Fruit fly (Drosophila melanogaster) whole organism, prepupa: ENCODE results near the gene Keap1.
A peak's percentile ranks its signal among the peaks of the same experiment; 100 is the strongest.

ENCODE experiments used
- Blimp-1 ChIP-seq: fragments of 200-800 bp; sonication (Bioruptor generic); optimal IDR thresholded peaks from 3 replicates; lab custom pipeline; 2017; ENCODE audit warnings: missing biosample characterization, missing genetic modification characterization, mild to moderate bottlenecking, moderate library complexity, missing genetic modification reagents
- CG10631 ChIP-seq: fragments of 200-800 bp; sonication (Bioruptor generic); optimal IDR thresholded peaks from 2 replicates; lab custom pipeline; 2016; ENCODE audit warnings: missing biosample characterization, missing genetic modification characterization
- CG10669 ChIP-seq: fragments of 200-800 bp; sonication (Bioruptor generic); optimal IDR thresholded peaks from 3 replicates; lab custom pipeline; 2018; ENCODE audit warnings: missing biosample characterization, mild to moderate bottlenecking, missing genetic modification characterization, moderate library complexity
- CG15336 ChIP-seq: fragments of 200-800 bp; sonication (Bioruptor generic); IDR thresholded peaks from 2 replicates; pipeline ENCODE4 v1.3.6; 2022; ENCODE audit warnings: missing biosample characterization, missing genetic modification characterization
- CG1621 ChIP-seq: fragments of 200-800 bp; sonication (Bioruptor generic); optimal IDR thresholded peaks from 3 replicates; lab custom pipeline; 2018; ENCODE audit warnings: missing biosample characterization, mild to moderate bottlenecking, missing genetic modification characterization
- CG16779 ChIP-seq: fragments of 200-800 bp; sonication (Bioruptor generic); optimal IDR thresholded peaks from 3 replicates; lab custom pipeline; 2017; ENCODE audit warnings: missing biosample characterization, mild to moderate bottlenecking, missing genetic modification characterization
- CG3032 ChIP-seq: fragments of 200-800 bp; optimal IDR thresholded peaks from 2 replicates; lab custom pipeline; 2019; ENCODE audit warnings: missing biosample characterization, mild to moderate bottlenecking, missing genetic modification characterization, moderate library complexity
- CG34406 ChIP-seq: fragments of 200-800 bp; sonication (Bioruptor generic); optimal IDR thresholded peaks from 3 replicates; lab custom pipeline; 2016; ENCODE audit warnings: missing biosample characterization, missing genetic modification characterization
- CG6163 ChIP-seq: fragments of 200-800 bp; sonication (Bioruptor generic); IDR thresholded peaks from 3 replicates; pipeline ENCODE4 v1.3.6; 2022; ENCODE audit warnings: missing biosample characterization, missing genetic modification characterization
- CG6854 ChIP-seq: fragments of 200-800 bp; sonication (Bioruptor generic); optimal IDR thresholded peaks from 2 replicates; lab custom pipeline; 2017; ENCODE audit warnings: missing biosample characterization, mild to moderate bottlenecking, missing genetic modification characterization
- CG7368 ChIP-seq: fragments of 200-800 bp; sonication (Bioruptor generic); optimal IDR thresholded peaks from 3 replicates; lab custom pipeline; 2016; ENCODE audit warnings: missing biosample characterization, missing genetic modification characterization
- CG8632 ChIP-seq: fragments of 200-800 bp; sonication (Bioruptor generic); optimal IDR thresholded peaks from 3 replicates; lab custom pipeline; 2016; ENCODE audit warnings: missing biosample characterization, missing genetic modification characterization
- CG9139 ChIP-seq: fragments of 200-800 bp; sonication (Bioruptor generic); optimal IDR thresholded peaks from 3 replicates; lab custom pipeline; 2017; ENCODE audit warnings: missing biosample characterization, mild to moderate bottlenecking, missing genetic modification characterization
- Eip75B ChIP-seq: fragments of 200-800 bp; sonication (Bioruptor generic); optimal IDR thresholded peaks from 3 replicates; lab custom pipeline; 2016; ENCODE audit warnings: missing biosample characterization, missing genetic modification characterization
- Eip93F ChIP-seq: fragments of 200-800 bp; sonication (Bioruptor generic); optimal IDR thresholded peaks from 2 replicates; lab custom pipeline; 2016; ENCODE audit warnings: missing biosample characterization, mild to moderate bottlenecking, missing genetic modification characterization
- Ets96B ChIP-seq: fragments of 200-800 bp; optimal IDR thresholded peaks from 2 replicates; lab custom pipeline; 2019; ENCODE audit warnings: missing biosample characterization, mild to moderate bottlenecking, missing genetic modification characterization, moderate library complexity
- Gug ChIP-seq: fragments of 200-800 bp; sonication (Bioruptor generic); IDR thresholded peaks from 2 replicates; pipeline ENCODE4 v1.3.6; 2022; ENCODE audit warnings: missing biosample characterization, missing genetic modification characterization
- Hr38 ChIP-seq: sonication (Bioruptor generic); optimal IDR thresholded peaks from 2 replicates; lab custom pipeline; 2016; ENCODE audit warnings: missing biosample characterization, missing genetic modification characterization
- Hr4 ChIP-seq: fragments of 200-800 bp; sonication (Bioruptor generic); optimal IDR thresholded peaks from 3 replicates; lab custom pipeline; 2016; ENCODE audit warnings: missing biosample characterization, missing genetic modification characterization
- Lpt ChIP-seq: fragments of 200-800 bp; sonication (Bioruptor generic); optimal IDR thresholded peaks from 3 replicates; lab custom pipeline; 2016; ENCODE audit warnings: missing biosample characterization, missing genetic modification characterization
- Sox15 ChIP-seq: fragments of 200-800 bp; sonication (Bioruptor generic); optimal IDR thresholded peaks from 3 replicates; lab custom pipeline; 2016; ENCODE audit warnings: missing biosample characterization, missing genetic modification characterization
- achi ChIP-seq: fragments of 200-800 bp; sonication (Bioruptor generic); optimal IDR thresholded peaks from 3 replicates; lab custom pipeline; 2016; ENCODE audit warnings: missing biosample characterization, missing genetic modification characterization
- dac ChIP-seq: fragments of 200-800 bp; sonication (Bioruptor generic); optimal IDR thresholded peaks from 2 replicates; lab custom pipeline; 2017; ENCODE audit warnings: missing biosample characterization, mild to moderate bottlenecking, missing genetic modification characterization
- esn ChIP-seq: fragments of 200-800 bp; sonication (Bioruptor generic); optimal IDR thresholded peaks from 2 replicates; lab custom pipeline; 2016; ENCODE audit warnings: missing biosample characterization, mild to moderate bottlenecking, missing genetic modification characterization, moderate library complexity
- net ChIP-seq: fragments of 200-800 bp; sonication (Bioruptor generic); optimal IDR thresholded peaks from 3 replicates; lab custom pipeline; 2016; ENCODE audit warnings: missing biosample characterization, missing genetic modification characterization
- ss ChIP-seq, 2 experiments: fragments of 200-800 bp; sonication (Bioruptor generic); optimal IDR thresholded peaks; 2 replicates in 1 of 2; 3 replicates in 1 of 2; lab custom pipeline; 2017 to 2018; ENCODE audit warnings: mild to moderate bottlenecking in 2 of 2, missing biosample characterization in 2 of 2, missing genetic modification characterization in 2 of 2, moderate library complexity in 1 of 2
- topi ChIP-seq: fragments of 200-800 bp; sonication (Bioruptor generic); optimal IDR thresholded peaks from 3 replicates; lab custom pipeline; 2016; ENCODE audit warnings: missing biosample characterization, missing genetic modification characterization
- vri ChIP-seq: fragments of 200-800 bp; sonication (Bioruptor generic); optimal IDR thresholded peaks from 3 replicates; lab custom pipeline; 2016; ENCODE audit warnings: missing biosample characterization, mild to moderate bottlenecking, missing genetic modification characterization

Keap1 gene

DNA sequence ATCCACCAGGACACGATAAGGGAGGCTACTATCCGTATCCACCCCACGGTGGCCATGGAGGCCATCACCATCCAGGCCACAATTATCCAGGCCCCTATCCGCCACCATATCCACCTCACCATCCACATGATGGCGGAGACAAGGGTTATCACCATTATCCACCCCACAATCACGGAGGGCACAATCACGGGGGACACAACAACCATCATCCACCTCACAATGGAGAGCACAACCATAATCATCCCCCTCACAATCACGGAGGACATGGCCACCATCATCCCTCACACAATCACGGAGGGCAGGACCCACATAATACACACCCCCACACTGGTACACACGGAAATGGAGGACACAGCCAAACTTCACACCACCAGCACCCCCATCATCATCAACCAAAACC, 49.9 kb downstream of the Keap1 start:
- TF ChIP-seq esn (GFP tag; lab: Kevin White, UChicago) (no peak), Hr4 (no peak), Eip75B (GFP tag; lab: Kevin White, UChicago) (no peak), achi (GFP tag; lab: Kevin White, UChicago) (no peak), CG15336 (GFP tag; lab: Robert Waterston, UW) (no peak), Blimp-1 (GFP tag; lab: Kevin White, UChicago) (no peak), Hr38 (no peak), vri (no peak), CG7368 (GFP tag; lab: Kevin White, UChicago) (peak; percentile 12)

DNA sequence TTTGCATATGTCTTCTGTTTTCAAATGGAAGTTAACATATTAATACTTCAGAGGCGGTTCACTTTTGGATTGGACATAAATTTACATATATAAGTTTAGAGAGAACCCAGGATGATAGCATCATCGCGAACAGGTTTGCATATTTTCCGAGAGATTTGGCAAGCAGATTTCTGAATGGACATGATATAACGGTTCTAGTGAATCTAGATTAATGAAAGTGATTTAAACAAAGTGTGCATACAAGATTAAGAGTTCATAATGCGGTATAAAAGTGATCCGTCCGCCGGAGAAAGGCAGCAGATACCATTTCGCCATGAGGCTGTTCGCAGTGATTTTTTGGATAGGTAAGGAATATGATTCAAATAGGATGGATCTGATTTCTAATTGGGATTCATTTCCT, 51.4 kb downstream of the Keap1 start, which contains the start of gene CG5225:
TSS of gene CG5225 (plus strand) at position 301 of the 400 bp plus-strand sequence.
- TF ChIP-seq CG16779 (tag; lab: Kevin White, UChicago) (no peak), CG10631 (GFP tag; lab: Kevin White, UChicago) (no peak), Ets96B (no peak), topi (GFP tag; lab: Kevin White, UChicago) (no peak), CG10669 (GFP tag; lab: Kevin White, UChicago) (no peak), CG3032 (tag; lab: Kevin White, UChicago) (no peak), CG9139 (GFP tag; lab: Kevin White, UChicago) (no peak), Lpt (no peak), Eip93F (GFP tag; lab: Kevin White, UChicago) (no peak), CG1621 (tag; lab: Kevin White, UChicago) (no peak), CG8632 (GFP tag; lab: Kevin White, UChicago) (no peak), ss (GFP tag; optimal IDR thresholded peaks at IDR 0.05; lab: Kevin White, UChicago) (no peak), Sox15 (GFP tag; lab: Kevin White, UChicago) (no peak), CG34406 (no peak), Gug (GFP tag; lab: Robert Waterston, UW) (no peak), CG6163 (GFP tag; lab: Robert Waterston, UW) (no peak), dac (GFP tag; lab: Kevin White, UChicago) (no peak), net (GFP tag; lab: Kevin White, UChicago) (no peak), CG6854 (GFP tag; lab: Kevin White, UChicago) (no peak)
